Fruit fly (Drosophila melanogaster): ENCODE results near the gene yata.
A peak's percentile ranks its signal among the peaks of the same experiment; 100 is the strongest.

yata gene

dm6 chr3R:29786016-29786996 is 37.3 kb downstream of the yata start (continued):
- TF ChIP-seq Dad (GFP tag; optimal IDR thresholded peaks at IDR 0.05) = no peak
- TF ChIP-seq psq (GFP tag; optimal IDR thresholded peaks at IDR 0.05) = no peak
- no peak for TF ChIP-seq fru (optimal IDR thresholded peaks at IDR 0.05)
- TF ChIP-seq CG12104 (GFP tag; optimal IDR thresholded peaks at IDR 0.05) = no peak
- TF ChIP-seq CG12659 (GFP tag; optimal IDR thresholded peaks at IDR 0.05) = no peak
- TF ChIP-seq CG4282 (GFP tag; optimal IDR thresholded peaks at IDR 0.05) = no peak
- TF ChIP-seq CG30431 (GFP tag; optimal IDR thresholded peaks at IDR 0.05) = no peak
- no peak for TF ChIP-seq NK7.1 (GFP tag; optimal IDR thresholded peaks at IDR 0.05)
- TF ChIP-seq CG2712 (tag; optimal IDR thresholded peaks at IDR 0.05) = no peak
- no peak for TF ChIP-seq klu (GFP tag; IDR thresholded peaks at IDR 0.05)
- 0 out of 2 replicates have a peak, but pooled peaks have one; percentile 30 for TF ChIP-seq E2f1 (GFP tag; IDR thresholded peaks at IDR 0.05)
- TF ChIP-seq Gsc (GFP tag; IDR thresholded peaks at IDR 0.05) = no peak
- TF ChIP-seq CG17612 (GFP tag; IDR thresholded peaks at IDR 0.05) = no peak
- TF ChIP-seq ro (GFP tag; IDR thresholded peaks at IDR 0.05) = no peak
- no peak for TF ChIP-seq lilli (GFP tag; optimal IDR thresholded peaks at IDR 0.05)
- no peak for TF ChIP-seq Usf (GFP tag; optimal IDR thresholded peaks at IDR 0.05)
- TF ChIP-seq bowl (GFP tag; IDR thresholded peaks at IDR 0.05) = no peak
- no peak for TF ChIP-seq CG7963 (GFP tag; IDR thresholded peaks at IDR 0.05; ENCODE audit: partially characterized antibody)
- peak; percentile 57 for TF ChIP-seq crol (GFP tag; IDR thresholded peaks at IDR 0.05)
- no peak for TF ChIP-seq CG30403 (GFP tag; optimal IDR thresholded peaks at IDR 0.05)
- no peak for TF ChIP-seq CG4820 (GFP tag; optimal IDR thresholded peaks at IDR 0.05)
- TF ChIP-seq CG9817 (tag; optimal IDR thresholded peaks at IDR 0.05) = no peak
- peak; percentile 28; the same call in 1 of the 2 replicates for TF ChIP-seq CG17328 (GFP tag; IDR thresholded peaks at IDR 0.05)
- TF ChIP-seq CG13894 (tag; optimal IDR thresholded peaks at IDR 0.05) = no peak
- TF ChIP-seq CG2120 (GFP tag; optimal IDR thresholded peaks at IDR 0.05) = no peak
- TF ChIP-seq CG18599 (GFP tag; optimal IDR thresholded peaks at IDR 0.05) = no peak
- no peak for TF ChIP-seq CG15011 (GFP tag; optimal IDR thresholded peaks at IDR 0.05)
- no peak for TF ChIP-seq Antp (GFP tag; optimal IDR thresholded peaks at IDR 0.05)
- TF ChIP-seq Bgb (GFP tag; IDR thresholded peaks at IDR 0.05; ENCODE audit: partially characterized antibody) = no peak
- no peak for TF ChIP-seq zen (tag; optimal IDR thresholded peaks at IDR 0.05)
- TF ChIP-seq Hr78 (GFP tag; optimal IDR thresholded peaks at IDR 0.05) = no peak
- no peak for TF ChIP-seq nom (GFP tag; optimal IDR thresholded peaks at IDR 0.05)
- no peak for TF ChIP-seq CG9727 (GFP tag; optimal IDR thresholded peaks at IDR 0.05)
- TF ChIP-seq chinmo (GFP tag; IDR thresholded peaks at IDR 0.05; ENCODE audit: partially characterized antibody) = no peak
- no peak for TF ChIP-seq ssp (GFP tag; IDR thresholded peaks at IDR 0.05)
- no peak for TF ChIP-seq run (tag; optimal IDR thresholded peaks at IDR 0.05)
- no peak for TF ChIP-seq bigmax (GFP tag; optimal IDR thresholded peaks at IDR 0.05)
- no peak for TF ChIP-seq pb (GFP tag; optimal IDR thresholded peaks at IDR 0.05)
- no peak for TF ChIP-seq sim (GFP tag; IDR thresholded peaks at IDR 0.05)
- no peak for TF ChIP-seq ac (GFP tag; optimal IDR thresholded peaks at IDR 0.05)
- TF ChIP-seq lbe (GFP tag; optimal IDR thresholded peaks at IDR 0.05) = peak; percentile 80
- TF ChIP-seq repo (GFP tag; optimal IDR thresholded peaks at IDR 0.05) = no peak
- no peak for TF ChIP-seq Camta (GFP tag; optimal IDR thresholded peaks at IDR 0.05)
- TF ChIP-seq wek (GFP tag; optimal IDR thresholded peaks at IDR 0.05) = no peak
- TF ChIP-seq NfI (GFP tag; optimal IDR thresholded peaks at IDR 0.05) = no peak
- TF ChIP-seq CG11247 (GFP tag; IDR thresholded peaks at IDR 0.05) = no peak
- no peak for TF ChIP-seq trh (GFP tag; optimal IDR thresholded peaks at IDR 0.05)
- TF ChIP-seq CG14441 (GFP tag; IDR thresholded peaks at IDR 0.05) = peak; percentile 56
- no peak for TF ChIP-seq CG10267 (tag; optimal IDR thresholded peaks at IDR 0.05)
- no peak for TF ChIP-seq gce (GFP tag; IDR thresholded peaks at IDR 0.05)

Measured in whole organism, embryonic.